Worm (Caenorhabditis elegans) whole organism, L3 larva: Measurements from ENCODE around the gene T19C4.5.

ENCODE experiments used
- R02D3.7 ChIP-seq: fragments of 150-350 bp; optimal IDR thresholded peaks from 2 replicates; lab custom pipeline; 2014; ENCODE audit warnings: missing biosample characterization, missing genetic modification characterization
- ZK546.5 ChIP-seq: sonication (generic microtip); optimal IDR thresholded peaks from 2 replicates; lab custom pipeline; 2017; ENCODE audit warnings: missing biosample characterization, missing genetic modification characterization
- aly-2 ChIP-seq: fragments of 150-350 bp; optimal IDR thresholded peaks from 2 replicates; lab custom pipeline; 2014; ENCODE audit warnings: missing biosample characterization, missing genetic modification characterization
- ama-1 ChIP-seq: fragments of 150-350 bp; optimal IDR thresholded peaks from 2 replicates; lab custom pipeline; 2018
- ceh-16 ChIP-seq: sonication (generic microtip); optimal IDR thresholded peaks from 2 replicates; lab custom pipeline; 2017; ENCODE audit warnings: missing biosample characterization, missing genetic modification characterization
- ceh-28 ChIP-seq: fragments of 150-350 bp; optimal IDR thresholded peaks from 2 replicates; lab custom pipeline; 2014; ENCODE audit warnings: missing biosample characterization, missing genetic modification reagents, missing genetic modification characterization
- ceh-82 ChIP-seq: fragments of 150-350 bp; optimal IDR thresholded peaks from 2 replicates; lab custom pipeline; 2014; ENCODE audit warnings: missing biosample characterization, missing genetic modification characterization
- ceh-9 ChIP-seq: sonication (generic microtip); optimal IDR thresholded peaks from 2 replicates; lab custom pipeline; 2018; ENCODE audit warnings: missing biosample characterization, missing genetic modification characterization
- daf-12 ChIP-seq: fragments of 150-350 bp; optimal IDR thresholded peaks from 2 replicates; lab custom pipeline; 2014; ENCODE audit warnings: missing biosample characterization, missing genetic modification reagents, missing genetic modification characterization
- egl-5 ChIP-seq: fragments of 150-350 bp; optimal IDR thresholded peaks from 2 replicates; lab custom pipeline; 2017; ENCODE audit warnings: missing biosample characterization, missing genetic modification reagents, missing genetic modification characterization, inconsistent platforms
- elt-1 ChIP-seq: fragments of 150-350 bp; optimal IDR thresholded peaks from 2 replicates; lab custom pipeline; 2014; ENCODE audit warnings: missing biosample characterization, missing genetic modification characterization
- elt-2 ChIP-seq: sonication (generic microtip); optimal IDR thresholded peaks from 2 replicates; lab custom pipeline; 2016; ENCODE audit warnings: missing genetic modification reagents, mild to moderate bottlenecking, missing genetic modification characterization, missing compliant biosample characterization
- elt-3 ChIP-seq, 3 experiments: fragments of 150-350 bp in 1 of 3; sonication (generic microtip) in 2 of 3; optimal IDR thresholded peaks; 2 replicates in 2 of 3; 4 replicates in 1 of 3; lab custom pipeline; 2014 to 2017; ENCODE audit warnings: missing biosample characterization in 3 of 3, missing genetic modification characterization in 3 of 3
- eor-1 ChIP-seq, 2 experiments: fragments of 150-350 bp; optimal IDR thresholded peaks; 2 replicates each; lab custom pipeline; 2014 to 2018; ENCODE audit warnings: missing biosample characterization in 2 of 2, missing genetic modification characterization in 2 of 2
- fos-1 ChIP-seq: fragments of 150-350 bp; optimal IDR thresholded peaks from 2 replicates; lab custom pipeline; 2014; ENCODE audit warnings: missing biosample characterization, missing genetic modification characterization
- hmg-11 ChIP-seq: sonication (generic microtip); optimal IDR thresholded peaks from 2 replicates; lab custom pipeline; 2016; ENCODE audit warnings: missing genetic modification characterization, missing compliant biosample characterization
- jun-1 ChIP-seq: fragments of 150-350 bp; optimal IDR thresholded peaks from 2 replicates; lab custom pipeline; 2014; ENCODE audit warnings: missing biosample characterization, missing genetic modification reagents, missing genetic modification characterization
- lin-15B ChIP-seq: fragments of 150-350 bp; optimal IDR thresholded peaks from 2 replicates; lab custom pipeline; 2014; ENCODE audit warnings: missing biosample characterization, missing genetic modification characterization
- lin-39 ChIP-seq: fragments of 150-350 bp; optimal IDR thresholded peaks from 2 replicates; lab custom pipeline; 2018; ENCODE audit warnings: missing biosample characterization, missing genetic modification reagents, missing genetic modification characterization
- lsy-12 ChIP-seq: sonication (generic microtip); optimal IDR thresholded peaks from 2 replicates; lab custom pipeline; 2016; ENCODE audit warnings: mild to moderate bottlenecking, missing genetic modification characterization, missing compliant biosample characterization
- mdl-1 ChIP-seq: fragments of 150-350 bp; optimal IDR thresholded peaks from 2 replicates; lab custom pipeline; 2014; ENCODE audit warnings: missing biosample characterization, missing genetic modification characterization
- nfya-1 ChIP-seq: sonication (generic microtip); optimal IDR thresholded peaks from 2 replicates; lab custom pipeline; 2017; ENCODE audit warnings: missing genetic modification characterization, mild to moderate bottlenecking, missing compliant biosample characterization, antibody characterized with exemption, moderate library complexity; ENCODE audit not compliant: insufficient read depth
- nhr-11 ChIP-seq: fragments of 150-350 bp; optimal IDR thresholded peaks from 2 replicates; lab custom pipeline; 2014; ENCODE audit warnings: missing biosample characterization, missing genetic modification characterization
- nhr-12 ChIP-seq: fragments of 150-350 bp; optimal IDR thresholded peaks from 2 replicates; lab custom pipeline; 2014; ENCODE audit warnings: missing biosample characterization, missing genetic modification characterization
- nhr-23 ChIP-seq: fragments of 150-350 bp; optimal IDR thresholded peaks from 2 replicates; lab custom pipeline; 2014; ENCODE audit warnings: missing biosample characterization, missing genetic modification reagents, missing genetic modification characterization
- nhr-25 ChIP-seq: sonication (generic microtip); optimal IDR thresholded peaks from 2 replicates; lab custom pipeline; 2017; ENCODE audit warnings: missing biosample characterization, missing genetic modification characterization
- nhr-28 ChIP-seq: fragments of 150-350 bp; optimal IDR thresholded peaks from 2 replicates; lab custom pipeline; 2014; ENCODE audit warnings: missing biosample characterization, missing genetic modification characterization
- nhr-43 ChIP-seq: sonication (generic microtip); optimal IDR thresholded peaks from 2 replicates; lab custom pipeline; 2016; ENCODE audit warnings: mild to moderate bottlenecking, missing genetic modification characterization, missing compliant biosample characterization; ENCODE audit not compliant: poor library complexity, severe bottlenecking
- nhr-76 ChIP-seq: fragments of 150-350 bp; sonication (generic microtip); optimal IDR thresholded peaks from 5 replicates; lab custom pipeline; 2014; ENCODE audit warnings: missing biosample characterization, missing genetic modification characterization
- nhr-77 ChIP-seq: fragments of 150-350 bp; optimal IDR thresholded peaks from 2 replicates; lab custom pipeline; 2014; ENCODE audit warnings: missing biosample characterization, missing genetic modification characterization
- pha-4 ChIP-seq: fragments of 150-350 bp; optimal IDR thresholded peaks from 2 replicates; lab custom pipeline; 2014; ENCODE audit warnings: missing biosample characterization, missing genetic modification reagents, missing genetic modification characterization
- pqm-1 ChIP-seq: fragments of 150-350 bp; optimal IDR thresholded peaks from 2 replicates; lab custom pipeline; 2017; ENCODE audit warnings: missing biosample characterization, missing genetic modification characterization, inconsistent platforms
- skn-1 ChIP-seq: fragments of 150-350 bp; optimal IDR thresholded peaks from 2 replicates; lab custom pipeline; 2014; ENCODE audit warnings: missing biosample characterization, missing genetic modification characterization
- snpc-4 ChIP-seq: fragments of 150-350 bp; optimal IDR thresholded peaks from 2 replicates; lab custom pipeline; 2014; ENCODE audit warnings: missing biosample characterization, missing genetic modification characterization
- unc-62 ChIP-seq: fragments of 150-350 bp; sonication (generic microtip); optimal IDR thresholded peaks from 4 replicates; lab custom pipeline; 2014; ENCODE audit warnings: missing biosample characterization, missing genetic modification reagents, missing genetic modification characterization
- zag-1 ChIP-seq: fragments of 150-350 bp; optimal IDR thresholded peaks from 2 replicates; lab custom pipeline; 2014; ENCODE audit warnings: missing biosample characterization, missing genetic modification characterization
- ztf-11 ChIP-seq: fragments of 150-350 bp; optimal IDR thresholded peaks from 2 replicates; lab custom pipeline; 2014; ENCODE audit warnings: missing biosample characterization, missing genetic modification characterization
- ztf-4 ChIP-seq: fragments of 150-350 bp; optimal IDR thresholded peaks from 2 replicates; lab custom pipeline; 2014; ENCODE audit warnings: missing biosample characterization, missing genetic modification characterization

Gene T19C4.5

DNA sequence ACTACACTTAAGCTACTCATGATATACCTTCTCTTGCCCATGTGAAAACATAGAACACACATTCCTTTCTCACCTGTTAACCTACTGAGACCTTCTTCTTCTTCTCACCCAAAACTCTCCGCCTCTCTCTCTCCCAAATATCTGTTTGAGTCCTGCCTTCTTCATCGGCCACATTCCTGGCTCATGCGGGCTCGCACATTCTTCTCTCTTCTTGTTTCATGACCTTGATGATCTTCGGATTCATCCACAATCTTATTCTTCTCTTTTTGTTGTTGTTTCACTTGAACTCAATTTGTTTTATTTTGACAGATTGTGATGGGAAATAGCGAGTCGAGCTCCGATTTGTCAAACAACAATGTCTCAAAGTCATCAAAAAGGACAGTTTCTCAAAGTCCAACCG lies at the start of gene T19C4.5:
T19C4.5 (plus strand) TSS at position 308 of the 400 bp plus-strand sequence.
- TF ChIP-seq daf-12 (tag; lab: Kevin White, UChicago) (no peak), nhr-12 (tag; lab: Kevin White, UChicago) (no peak), nhr-11 (tag; lab: Kevin White, UChicago) (no peak), nhr-23 (tag; lab: Kevin White, UChicago) (no peak), ZK546.5 (tag; lab: Kevin White, UChicago) (no peak), nhr-77 (tag; lab: Kevin White, UChicago) (no peak), mdl-1 (tag; lab: Kevin White, UChicago) (no peak), nhr-28 (no peak)

DNA sequence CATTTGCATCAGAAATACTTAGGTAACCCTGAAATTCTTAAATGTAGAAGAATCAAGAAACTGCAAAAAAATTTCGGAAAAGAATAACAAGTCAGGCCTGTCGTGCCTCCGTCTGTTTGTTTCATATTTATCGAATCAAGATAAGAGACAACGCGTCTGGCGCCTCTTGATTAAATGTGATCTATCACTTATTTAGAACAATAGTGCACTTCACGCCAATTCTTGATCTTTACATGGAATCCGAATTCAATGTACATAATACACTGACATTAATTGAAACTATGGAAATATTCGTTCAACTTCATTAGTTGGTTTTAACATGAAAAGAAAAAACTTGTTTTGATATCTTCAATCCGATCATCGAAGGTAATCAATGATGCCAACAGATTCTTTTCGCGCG lies 49.5 kb upstream of the T19C4.5 start, which contains the start of gene mboa-2:
mboa-2 (minus strand) TSS at position 28 of the 400 bp plus-strand sequence.
- peak; percentile 22 for TF ChIP-seq ceh-82 (tag; lab: Kevin White, UChicago)
- no peak for TF ChIP-seq daf-12 (tag; lab: Kevin White, UChicago)
- TF ChIP-seq ceh-28 = peak; percentile 1
- peak; percentile 15 for TF ChIP-seq pqm-1
- TF ChIP-seq nfya-1 (tag; lab: Kevin White, UChicago) = peak; percentile 10
- TF ChIP-seq aly-2 (tag; lab: Kevin White, UChicago) = no peak
- peak; percentile 11 for TF ChIP-seq ama-1 (lab: Kevin White, UChicago)
- TF ChIP-seq elt-2 (tag; lab: Kevin White, UChicago) = peak; percentile 60
- TF ChIP-seq elt-1 (tag; lab: Kevin White, UChicago) = peak; percentile 42
- no peak for TF ChIP-seq mdl-1 (tag; lab: Kevin White, UChicago)
- TF ChIP-seq lin-15B (tag; lab: Kevin White, UChicago) = no peak
- peak; percentile 54 for TF ChIP-seq nhr-25 (tag; lab: Kevin White, UChicago)
- no peak for TF ChIP-seq egl-5
- TF ChIP-seq nhr-43 (tag; lab: Kevin White, UChicago) = peak; percentile 49

ce11 chrV:11123817-11124337 lies 48.1 kb upstream of the T19C4.5 start, which contains the start of the genes atp-5 and lmtr-3:
TSS of gene atp-5 (minus strand) at chrV:11123867.
TSS of gene lmtr-3 (plus strand) at chrV:11124186.
- TF ChIP-seq nhr-23 (tag; lab: Kevin White, UChicago) (peak; percentile 52), lin-39 (tag; lab: Kevin White, UChicago) (peak; percentile 65), R02D3.7 (tag; lab: Kevin White, UChicago) (peak; percentile 14), pqm-1 (peak; percentile 42), snpc-4 (tag; lab: Kevin White, UChicago) (peak; percentile 81), lsy-12 (tag; lab: Kevin White, UChicago) (peak; percentile 52), ZK546.5 (tag; lab: Kevin White, UChicago) (no peak), nhr-43 (tag; lab: Kevin White, UChicago) (peak; percentile 91), nhr-25 (tag; lab: Kevin White, UChicago) (peak; percentile 64), ztf-4 (tag; lab: Kevin White, UChicago) (no peak), zag-1 (tag; lab: Kevin White, UChicago) (no peak), hmg-11 (peak; percentile 80), elt-2 (tag; lab: Kevin White, UChicago) (peak; percentile 64), nhr-28 (no peak), pha-4 (tag; lab: Kevin White, UChicago) (peak; percentile 81), lin-15B (tag; lab: Kevin White, UChicago) (peak; percentile 85), nfya-1 (tag; lab: Kevin White, UChicago) (peak; percentile 74), ama-1 (lab: Kevin White, UChicago) (no peak)

- TF ChIP-seq nhr-11 (tag; lab: Kevin White, UChicago) (no peak), elt-3 (tag; optimal IDR thresholded peaks at IDR 0.05; lab: Kevin White, UChicago) (no peak), skn-1 (tag; lab: Kevin White, UChicago) (no peak), elt-1 (tag; lab: Kevin White, UChicago) (no peak)
Measured at ce11 chrV:11124922-11125321, 47.1 kb upstream of the T19C4.5 start, which contains the start of gene C06H2.2. TSS of gene C06H2.2 (plus strand) at chrV:11125222.

- no peak for TF ChIP-seq elt-3 (tag; optimal IDR thresholded peaks at IDR 0.05; lab: Kevin White, UChicago)
- TF ChIP-seq nhr-25 (tag; lab: Kevin White, UChicago) = no peak
- TF ChIP-seq nhr-28 = no peak
- no peak for TF ChIP-seq ceh-9 (tag; lab: Kevin White, UChicago)
- TF ChIP-seq ztf-11 (tag; lab: Kevin White, UChicago) = no peak
- TF ChIP-seq eor-1 (tag; optimal IDR thresholded peaks at IDR 0.05; lab: Kevin White, UChicago) = no peak
- no peak for TF ChIP-seq fos-1 (tag; lab: Kevin White, UChicago)
- TF ChIP-seq nhr-43 (tag; lab: Kevin White, UChicago) = no peak
- no peak for TF ChIP-seq nhr-76 (tag; lab: Kevin White, UChicago)
- no peak for TF ChIP-seq ceh-82 (tag; lab: Kevin White, UChicago)
- TF ChIP-seq ceh-28 = no peak
- TF ChIP-seq unc-62 (GFP tag; lab: Kevin White, UChicago) = no peak
- no peak for TF ChIP-seq ceh-16 (tag; lab: Kevin White, UChicago)
- TF ChIP-seq skn-1 (tag; lab: Kevin White, UChicago) = no peak
- TF ChIP-seq daf-12 (tag; lab: Kevin White, UChicago) = no peak
- no peak for TF ChIP-seq ZK546.5 (tag; lab: Kevin White, UChicago)
- TF ChIP-seq mdl-1 (tag; lab: Kevin White, UChicago) = no peak
- TF ChIP-seq elt-1 (tag; lab: Kevin White, UChicago) = no peak
- TF ChIP-seq pha-4 (tag; lab: Kevin White, UChicago) = no peak
- TF ChIP-seq jun-1 = no peak
- TF ChIP-seq, all 47 proteins: peak for 0
Measured at ce11 chrV:11127197-11127596, 44.8 kb upstream of the T19C4.5 start, which contains the start of gene jmjd-5. TSS of gene jmjd-5 (plus strand) at chrV:11127497.
